Fruit fly (Drosophila melanogaster): ENCODE results near the gene PGRP-SA.

The PGRP-SA gene

DNA sequence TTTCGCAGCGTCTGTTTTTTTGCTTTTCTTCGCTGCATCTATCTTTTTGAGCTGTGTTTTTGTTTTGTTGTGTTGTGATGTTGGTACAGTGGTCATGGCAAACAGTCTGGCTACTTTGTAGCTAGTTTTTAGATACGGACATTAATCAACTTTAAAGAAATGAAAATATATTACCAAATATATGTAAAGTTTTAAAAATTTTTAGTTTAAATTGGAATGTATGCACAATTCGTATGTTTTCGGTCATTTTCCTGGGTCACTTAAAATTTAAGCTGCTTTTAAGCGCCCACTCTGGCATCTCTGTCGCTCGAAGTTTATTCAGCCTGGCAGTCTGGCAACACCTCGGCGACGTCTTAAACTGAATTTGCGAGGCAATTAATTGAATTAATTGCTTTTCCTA is 15.1 kb downstream of the PGRP-SA start, which contains the start of gene CG11695 (continued):
- no peak for TF ChIP-seq Hand (GFP tag; optimal IDR thresholded peaks at IDR 0.05)
- TF ChIP-seq CG8089 (GFP tag; optimal IDR thresholded peaks at IDR 0.05): no peak
- peak; percentile 62 for TF ChIP-seq Meics (GFP tag; optimal IDR thresholded peaks at IDR 0.05)
- TF ChIP-seq CG15601 (tag; optimal IDR thresholded peaks at IDR 0.05): peak; percentile 44
- TF ChIP-seq CG33557 (GFP tag; optimal IDR thresholded peaks at IDR 0.05): peak; percentile 60
- peak; percentile 64 for TF ChIP-seq Dek (tag; optimal IDR thresholded peaks at IDR 0.05)
- TF ChIP-seq wor (GFP tag; IDR thresholded peaks at IDR 0.05): peak; percentile 37; the same call in 1 of the 2 replicates
- no peak for TF ChIP-seq so (GFP tag; IDR thresholded peaks at IDR 0.05)
- no peak for TF ChIP-seq HmgD (GFP tag; optimal IDR thresholded peaks at IDR 0.05)
- no peak for TF ChIP-seq luna (GFP tag; optimal IDR thresholded peaks at IDR 0.05)
- TF ChIP-seq CG9797 (GFP tag; optimal IDR thresholded peaks at IDR 0.05): peak; percentile 7
- peak; percentile 19; the same call in 1 of the 2 replicates for TF ChIP-seq CG32767 (GFP tag; IDR thresholded peaks at IDR 0.05)
- peak; percentile 45; the same call in 1 of the 2 replicates for TF ChIP-seq peb (GFP tag; IDR thresholded peaks at IDR 0.05)
- TF ChIP-seq CG3407 (GFP tag; optimal IDR thresholded peaks at IDR 0.05): no peak
- no peak for TF ChIP-seq ham (GFP tag; IDR thresholded peaks at IDR 0.05)
- TF ChIP-seq CG17359 (tag; optimal IDR thresholded peaks at IDR 0.05): peak; percentile 45
- no peak for TF ChIP-seq Vsx1 (GFP tag; optimal IDR thresholded peaks at IDR 0.05)
- peak; percentile 72 for TF ChIP-seq Fer3 (tag; optimal IDR thresholded peaks at IDR 0.05)
- TF ChIP-seq seq (GFP tag; IDR thresholded peaks at IDR 0.05): no peak
- peak; percentile 70 for TF ChIP-seq NFAT (GFP tag; IDR thresholded peaks at IDR 0.05)
- TF ChIP-seq br (optimal IDR thresholded peaks at IDR 0.05): no peak
- TF ChIP-seq HLH4C (GFP tag; IDR thresholded peaks at IDR 0.05; ENCODE audit: partially characterized antibody): no peak
- TF ChIP-seq CG10979 (tag; optimal IDR thresholded peaks at IDR 0.05): peak; percentile 58
- peak; percentile 80 for TF ChIP-seq CG4617 (GFP tag; optimal IDR thresholded peaks at IDR 0.05; ENCODE audit: borderline replicate concordance)
- no peak for TF ChIP-seq kah (GFP tag; optimal IDR thresholded peaks at IDR 0.05)
- no peak for TF ChIP-seq Kr (GFP tag; optimal IDR thresholded peaks at IDR 0.05)
- TF ChIP-seq Nf-YC (tag; optimal IDR thresholded peaks at IDR 0.05): peak; percentile 78
- TF ChIP-seq CG4282 (GFP tag; optimal IDR thresholded peaks at IDR 0.05): no peak
- TF ChIP-seq Pdp1 (GFP tag; optimal IDR thresholded peaks at IDR 0.05): peak; percentile 35 to 47
- no peak for TF ChIP-seq shn (GFP tag; optimal IDR thresholded peaks at IDR 0.05)
- peak; percentile 33 for TF ChIP-seq gfzf (GFP tag; optimal IDR thresholded peaks at IDR 0.05)
- no peak for TF ChIP-seq Mes4 (GFP tag; optimal IDR thresholded peaks at IDR 0.05)
- TF ChIP-seq CG32772 (GFP tag; IDR thresholded peaks at IDR 0.05): no peak
- peak in 1 of 2 experiments; percentile 0 for TF ChIP-seq insv (GFP tag; optimal IDR thresholded peaks at IDR 0.05)
- TF ChIP-seq Lpt (GFP tag; optimal IDR thresholded peaks at IDR 0.05): no peak
- TF ChIP-seq bsh (GFP tag; optimal IDR thresholded peaks at IDR 0.05): peak; percentile 7 to 58
- peak; percentile 4 for TF ChIP-seq CG17802 (tag; optimal IDR thresholded peaks at IDR 0.05)
- peak; percentile 36; the same call in 1 of the 2 replicates for TF ChIP-seq CG14667 (GFP tag; IDR thresholded peaks at IDR 0.05)
- TF ChIP-seq stc (GFP tag; IDR thresholded peaks at IDR 0.05): no peak; the same call in 1 of the 2 replicates
- TF ChIP-seq sens-2 (GFP tag; IDR thresholded peaks at IDR 0.05): no peak
- peak; percentile 17 for TF ChIP-seq CG1647 (GFP tag; optimal IDR thresholded peaks at IDR 0.05)
- TF ChIP-seq Bteb2 (GFP tag; optimal IDR thresholded peaks at IDR 0.05): peak; percentile 4
- no peak for TF ChIP-seq Asciz (GFP tag; optimal IDR thresholded peaks at IDR 0.05)
- TF ChIP-seq dan (GFP tag; IDR thresholded peaks at IDR 0.05): no peak
- peak; percentile 82 for TF ChIP-seq gem (tag; optimal IDR thresholded peaks at IDR 0.05)
- TF ChIP-seq gro (GFP tag; optimal IDR thresholded peaks at IDR 0.05): no peak
- peak; percentile 35 for TF ChIP-seq Bdp1 (GFP tag; optimal IDR thresholded peaks at IDR 0.05)
- peak; percentile 41 for TF ChIP-seq Blimp-1 (GFP tag; optimal IDR thresholded peaks at IDR 0.05)
- TF ChIP-seq TFAM (GFP tag; optimal IDR thresholded peaks at IDR 0.05): no peak
- no peak for TF ChIP-seq CG5180 (GFP tag; optimal IDR thresholded peaks at IDR 0.05)
- TF ChIP-seq Optix (GFP tag; IDR thresholded peaks at IDR 0.05): no peak
